Worm (Caenorhabditis elegans): ENCODE data around the gene T06E8.8.

ce11 chrV:10000760-10001159 lies 42.8 kb upstream of the T06E8.8 start, which contains the start of gene K08H10.10:
- TF ChIP-seq nhr-76 (tag; optimal IDR thresholded peaks at IDR 0.05), result no peak
- TF ChIP-seq ztf-11 (tag; optimal IDR thresholded peaks at IDR 0.05), result no peak
- TF ChIP-seq nhr-20 (tag; optimal IDR thresholded peaks at IDR 0.05), result no peak
- no peak for TF ChIP-seq nhr-28 (tag; optimal IDR thresholded peaks at IDR 0.05)
- TF ChIP-seq fkh-10 (GFP tag; optimal IDR thresholded peaks at IDR 0.05), result no peak
